Fruit fly (Drosophila melanogaster) whole organism, wandering third instar larva: ENCODE results near the gene CG15283.

Experiments used
- Abd-B ChIP-seq: fragments of >200 bp; optimal IDR thresholded peaks from 2 replicates; lab custom pipeline; 2017; ENCODE audit warnings: missing biosample characterization, missing genetic modification characterization
- CG9705 ChIP-seq: fragments of 200-800 bp; sonication (Bioruptor generic); optimal IDR thresholded peaks from 2 replicates; lab custom pipeline; 2018; ENCODE audit warnings: missing biosample characterization, mild to moderate bottlenecking, missing genetic modification characterization
- CrebA ChIP-seq: fragments of 200-800 bp; sonication (Bioruptor generic); optimal IDR thresholded peaks from 2 replicates; lab custom pipeline; 2016; ENCODE audit warnings: missing biosample characterization, mild to moderate bottlenecking, missing genetic modification characterization, borderline replicate concordance
- Dif ChIP-seq: fragments of 200-275, 200-300 bp; sonication (Bioruptor generic); optimal IDR thresholded peaks from 2 replicates; lab custom pipeline; 2018; ENCODE audit warnings: missing biosample characterization, missing genetic modification characterization; ENCODE audit not compliant: partially characterized antibody
- GATAd ChIP-seq: sonication (Bioruptor generic); optimal IDR thresholded peaks from 2 replicates; lab custom pipeline; 2016; ENCODE audit warnings: missing biosample characterization, missing genetic modification characterization
- HLH106 ChIP-seq: fragments of 200-800 bp; optimal IDR thresholded peaks from 3 replicates; lab custom pipeline; 2019; ENCODE audit warnings: missing biosample characterization, mild to moderate bottlenecking, missing genetic modification characterization, moderate library complexity
- Hnf4 ChIP-seq: fragments of 200-800 bp; sonication (Bioruptor generic); optimal IDR thresholded peaks from 2 replicates; lab custom pipeline; 2016; ENCODE audit warnings: missing biosample characterization, mild to moderate bottlenecking, missing genetic modification characterization
- Hr78 ChIP-seq: fragments of >200 bp; optimal IDR thresholded peaks from 2 replicates; lab custom pipeline; 2017; ENCODE audit warnings: missing biosample characterization, missing genetic modification characterization
- Hr83 ChIP-seq: fragments of 200-300 bp; sonication (Bioruptor generic); optimal IDR thresholded peaks from 2 replicates; lab custom pipeline; 2016; ENCODE audit warnings: missing biosample characterization, mild to moderate bottlenecking, missing genetic modification characterization, moderate library complexity; ENCODE audit not compliant: poor library complexity, severe bottlenecking
- Jra ChIP-seq: sonication (Bioruptor generic); optimal IDR thresholded peaks from 2 replicates; lab custom pipeline; 2016; ENCODE audit warnings: missing biosample characterization, missing genetic modification characterization
- Mio ChIP-seq: sonication (Bioruptor generic); optimal IDR thresholded peaks from 2 replicates; lab custom pipeline; 2016; ENCODE audit warnings: missing biosample characterization, missing genetic modification characterization
- Myc ChIP-seq: fragments of >200 bp; optimal IDR thresholded peaks from 2 replicates; lab custom pipeline; 2017
- N ChIP-seq: fragments of >200 bp; optimal IDR thresholded peaks from 2 replicates; lab custom pipeline; 2018; ENCODE audit warnings: missing biosample characterization, missing external identifiers, missing genetic modification characterization
- OdsH ChIP-seq: fragments of 200-800 bp; sonication (Bioruptor generic); optimal IDR thresholded peaks from 2 replicates; lab custom pipeline; 2016; ENCODE audit warnings: missing biosample characterization, mild to moderate bottlenecking, missing genetic modification characterization
- Rel ChIP-seq, 2 experiments: fragments of 200-800 bp; sonication (Bioruptor generic) in 1 of 2; optimal IDR thresholded peaks; 2 replicates in 1 of 2; 3 replicates in 1 of 2; lab custom pipeline; 2016 to 2019; ENCODE audit warnings: mild to moderate bottlenecking in 2 of 2, missing biosample characterization in 2 of 2, missing genetic modification characterization in 2 of 2, moderate library complexity in 1 of 2
- Vsx2 ChIP-seq: fragments of 200-300, 225-300 bp; sonication (Bioruptor generic); optimal IDR thresholded peaks from 2 replicates; lab custom pipeline; 2018; ENCODE audit warnings: missing biosample characterization, missing genetic modification characterization; ENCODE audit not compliant: partially characterized antibody
- br ChIP-seq: fragments of 200-800 bp; sonication (Bioruptor generic); optimal IDR thresholded peaks from 2 replicates; lab custom pipeline; 2016; ENCODE audit warnings: missing biosample characterization, missing genetic modification characterization
- brk ChIP-seq: fragments of 200-800 bp; sonication (Bioruptor generic); optimal IDR thresholded peaks from 2 replicates; lab custom pipeline; 2016; ENCODE audit warnings: missing biosample characterization, mild to moderate bottlenecking, missing genetic modification characterization
- dl ChIP-seq, 2 experiments: fragments of 175-275, 200-275 bp in 1 of 2; fragments of 200-275 bp in 1 of 2; sonication (Bioruptor generic); optimal IDR thresholded peaks; lab custom pipeline; 2018; ENCODE audit warnings: mild to moderate bottlenecking in 2 of 2, missing biosample characterization in 2 of 2, missing genetic modification characterization in 2 of 2, moderate library complexity in 2 of 2; ENCODE audit not compliant: partially characterized antibody in 2 of 2, insufficient read depth in 1 of 2
- dsf ChIP-seq: sonication (Bioruptor generic); optimal IDR thresholded peaks from 2 replicates; lab custom pipeline; 2016; ENCODE audit warnings: missing biosample characterization, missing genetic modification characterization, borderline replicate concordance
- ey ChIP-seq: fragments of 200-800 bp; sonication (Bioruptor generic); optimal IDR thresholded peaks from 2 replicates; lab custom pipeline; 2016; ENCODE audit warnings: missing biosample characterization, missing genetic modification characterization
- fru ChIP-seq: fragments of 200-800 bp; sonication (Bioruptor generic); optimal IDR thresholded peaks from 3 replicates; lab custom pipeline; 2016; ENCODE audit warnings: missing biosample characterization, mild to moderate bottlenecking, missing genetic modification characterization
- h ChIP-seq: fragments of 200-800 bp; sonication (Bioruptor generic); optimal IDR thresholded peaks from 3 replicates; lab custom pipeline; 2016; ENCODE audit warnings: missing biosample characterization, mild to moderate bottlenecking, missing genetic modification characterization
- jim ChIP-seq: fragments of 175-275, 200-325 bp; sonication (Bioruptor generic); optimal IDR thresholded peaks from 2 replicates; lab custom pipeline; 2016; ENCODE audit warnings: missing biosample characterization, mild to moderate bottlenecking, missing genetic modification characterization
- lola ChIP-seq: fragments of >200 bp; optimal IDR thresholded peaks from 2 replicates; lab custom pipeline; 2017; ENCODE audit warnings: missing biosample characterization, missing genetic modification characterization
- rgr ChIP-seq: fragments of 200-800 bp; sonication (Bioruptor generic); optimal IDR thresholded peaks from 3 replicates; lab custom pipeline; 2016; ENCODE audit warnings: missing biosample characterization, mild to moderate bottlenecking, missing genetic modification characterization
- sage ChIP-seq: fragments of 200-800 bp; sonication (Bioruptor generic); optimal IDR thresholded peaks from 2 replicates; lab custom pipeline; 2016; ENCODE audit warnings: missing biosample characterization, mild to moderate bottlenecking, missing genetic modification characterization
- tai ChIP-seq: sonication (Bioruptor generic); optimal IDR thresholded peaks from 2 replicates; lab custom pipeline; 2016; ENCODE audit warnings: missing biosample characterization, missing genetic modification characterization
- woc ChIP-seq: sonication (Bioruptor generic); optimal IDR thresholded peaks from 2 replicates; lab custom pipeline; 2016; ENCODE audit warnings: missing biosample characterization, mild to moderate bottlenecking, missing genetic modification characterization

Gene CG15283

DNA sequence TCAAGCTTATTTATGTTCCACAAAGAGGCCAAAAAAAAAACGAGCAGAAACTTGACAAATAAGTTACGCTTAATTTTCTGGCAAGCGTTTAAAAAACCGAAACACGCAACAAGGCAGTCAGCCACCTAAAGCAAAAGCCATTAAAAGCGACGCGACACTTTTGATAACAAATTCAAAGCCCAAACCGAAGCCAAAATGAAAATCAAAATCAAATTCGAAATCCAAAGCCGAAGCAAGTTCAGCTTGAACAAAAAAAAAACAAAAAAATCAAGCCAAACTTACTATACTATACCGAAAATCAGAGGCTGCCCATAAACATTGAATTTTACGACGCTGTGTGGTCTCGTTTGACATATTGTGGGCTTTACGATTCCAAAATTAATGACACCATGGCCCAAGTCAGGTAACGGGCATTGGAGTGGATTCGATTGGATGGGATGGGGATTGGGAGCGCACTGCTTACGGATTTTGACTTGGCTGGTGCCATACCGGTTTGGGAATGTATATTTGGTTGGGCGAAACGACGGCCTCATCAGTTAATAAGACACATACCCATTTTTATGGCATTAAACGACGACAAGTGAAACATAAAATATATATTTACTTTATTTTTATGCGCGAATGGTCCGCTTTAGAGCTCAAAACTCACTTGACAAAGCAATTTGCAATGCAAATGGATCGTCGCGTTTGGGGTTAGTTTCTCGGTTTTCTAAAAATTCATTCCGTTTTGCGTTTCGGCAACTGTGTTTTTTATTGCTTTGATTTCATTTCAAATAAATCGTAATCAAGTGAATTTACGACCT is 28.5 kb downstream of the CG15283 start:
- TF ChIP-seq dl (GFP tag; optimal IDR thresholded peaks at IDR 0.05; lab: Kevin White, UChicago; ENCODE audit: insufficient read depth in 1 of 2, partially characterized antibody in 2 of 2) (no peak), OdsH (GFP tag; lab: Kevin White, UChicago) (no peak), Mio (no peak), Rel (GFP tag; optimal IDR thresholded peaks at IDR 0.05; lab: Kevin White, UChicago) (no peak), Rel (tag; optimal IDR thresholded peaks at IDR 0.05; lab: Kevin White, UChicago) (no peak), Jra (GFP tag; lab: Kevin White, UChicago) (no peak), h (GFP tag; lab: Kevin White, UChicago) (no peak), woc (GFP tag; lab: Kevin White, UChicago) (no peak), N (no peak), br (no peak), Vsx2 (no peak), tai (GFP tag; lab: Kevin White, UChicago) (no peak), dsf (no peak), GATAd (GFP tag; lab: Kevin White, UChicago) (no peak), fru (GFP tag; lab: Kevin White, UChicago) (no peak), Myc (lab: Kevin White, UChicago) (no peak), HLH106 (tag; lab: Kevin White, UChicago) (no peak), Hr78 (no peak), jim (no peak)

DNA sequence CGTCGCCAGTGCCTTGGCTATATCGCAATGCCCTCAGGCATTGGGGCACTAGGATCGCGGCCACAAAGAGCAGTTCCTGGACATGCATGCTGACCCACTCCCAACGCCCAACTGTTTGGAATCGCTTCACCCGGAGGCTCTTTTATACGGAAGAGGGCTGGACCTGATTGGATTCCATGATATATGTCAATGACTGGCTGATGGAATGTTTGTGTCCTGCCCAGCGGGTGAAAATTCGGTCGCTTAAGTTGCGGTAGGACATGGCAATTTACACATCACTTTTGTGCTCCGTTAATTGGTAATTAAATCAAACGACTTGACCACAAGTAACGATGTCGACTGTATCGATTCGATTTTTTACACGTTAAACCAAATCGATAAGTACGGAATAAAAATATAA is 33.5 kb downstream of the CG15283 start, which contains the start of gene Pburs:
Gene Pburs, minus strand, starts transcription at position 101 of the 400 bp plus-strand sequence.
- TF ChIP-seq CrebA (GFP tag; lab: Kevin White, UChicago) (no peak), Dif (no peak), Abd-B (GFP tag; lab: Kevin White, UChicago) (no peak), h (GFP tag; lab: Kevin White, UChicago) (no peak), brk (GFP tag; lab: Kevin White, UChicago) (no peak), Hr83 (GFP tag; lab: Kevin White, UChicago) (no peak)

DNA sequence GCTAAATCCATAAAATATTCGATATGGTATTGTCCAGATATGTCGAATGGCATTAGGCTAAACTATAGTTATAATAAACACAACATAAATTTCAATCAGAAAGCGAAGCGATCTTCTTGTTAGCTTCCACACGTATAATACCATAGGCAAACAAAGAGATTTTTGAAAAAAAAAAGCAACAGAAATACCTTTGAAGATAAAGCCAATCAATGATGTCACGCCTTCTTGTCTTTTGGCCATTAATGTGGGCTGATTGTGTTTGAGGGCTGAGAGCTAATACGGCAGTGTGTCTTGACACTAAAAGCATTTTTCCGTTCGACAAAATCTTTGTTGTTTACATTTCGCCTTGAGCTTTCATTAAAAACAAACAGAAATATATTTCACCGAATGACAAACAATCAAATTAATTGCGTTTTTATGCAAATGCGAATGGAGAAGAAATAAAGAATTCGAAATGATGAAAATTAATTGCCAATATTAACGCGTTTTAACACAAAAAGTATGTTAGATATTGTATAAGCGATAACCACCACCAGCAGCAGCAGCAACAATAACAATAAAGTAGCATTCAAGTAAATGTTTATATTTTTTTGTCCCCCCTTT is 36.3 kb downstream of the CG15283 start:
- TF ChIP-seq ey (GFP tag; lab: Kevin White, UChicago), result no peak
- no peak for TF ChIP-seq Vsx2
- TF ChIP-seq CrebA (GFP tag; lab: Kevin White, UChicago), result no peak
- no peak for TF ChIP-seq Myc (lab: Kevin White, UChicago)
- no peak for TF ChIP-seq Hnf4 (GFP tag; lab: Kevin White, UChicago)
- TF ChIP-seq GATAd (GFP tag; lab: Kevin White, UChicago), result no peak
- TF ChIP-seq dsf, result no peak
- no peak for TF ChIP-seq fru (GFP tag; lab: Kevin White, UChicago)

DNA sequence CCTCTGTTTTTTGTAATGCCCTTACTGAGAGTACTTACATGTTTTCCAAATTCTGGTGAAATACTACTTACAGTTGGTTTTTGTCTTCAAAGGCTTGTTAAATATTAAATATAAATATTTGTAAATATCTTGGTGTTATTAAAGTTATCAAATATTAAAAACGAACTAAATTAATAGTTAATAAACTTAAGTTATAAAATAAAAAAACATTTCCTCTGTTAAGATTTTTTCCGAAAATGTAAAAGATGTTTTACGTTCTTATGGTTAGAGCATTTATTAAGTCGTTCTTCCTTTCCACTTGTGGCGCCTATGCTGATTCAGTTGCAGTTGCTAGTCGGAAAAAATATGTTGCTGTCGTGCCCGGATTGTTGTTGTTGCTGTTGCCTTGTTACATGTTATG is 37.3 kb downstream of the CG15283 start:
- no peak for TF ChIP-seq lola (GFP tag; lab: Kevin White, UChicago)
- TF ChIP-seq Jra (GFP tag; lab: Kevin White, UChicago), result no peak
- no peak for TF ChIP-seq jim
- TF ChIP-seq brk (GFP tag; lab: Kevin White, UChicago), result no peak
- TF ChIP-seq ey (GFP tag; lab: Kevin White, UChicago), result no peak
- TF ChIP-seq N, result no peak
- TF ChIP-seq fru (GFP tag; lab: Kevin White, UChicago), result no peak
- no peak for TF ChIP-seq sage (GFP tag; lab: Kevin White, UChicago)
- no peak for TF ChIP-seq HLH106 (tag; lab: Kevin White, UChicago)
- TF ChIP-seq CG9705 (GFP tag; lab: Kevin White, UChicago), result no peak
- TF ChIP-seq, all 38 proteins: peak for 0

DNA sequence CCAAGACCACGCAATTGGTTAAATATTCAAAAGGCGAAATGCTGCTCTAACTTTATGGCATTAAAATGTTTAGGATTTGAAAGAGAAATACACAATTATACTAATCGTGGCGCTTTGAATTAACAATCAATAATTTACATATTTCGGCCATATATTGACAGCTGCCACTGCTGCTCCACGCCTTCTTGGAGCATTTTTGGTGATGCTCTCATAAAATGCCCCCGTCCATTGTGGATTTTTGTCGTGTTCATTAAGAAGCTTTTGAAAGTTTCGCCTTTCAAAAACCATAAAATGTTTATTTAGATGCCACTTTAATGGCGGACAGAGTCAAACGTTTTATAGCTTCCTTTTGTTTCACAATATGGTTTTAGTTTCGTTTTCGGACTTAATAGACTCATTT is 39.6 kb downstream of the CG15283 start:
- no peak for TF ChIP-seq Myc (lab: Kevin White, UChicago)
- no peak for TF ChIP-seq sage (GFP tag; lab: Kevin White, UChicago)
- no peak for TF ChIP-seq rgr (GFP tag; lab: Kevin White, UChicago)
- no peak for TF ChIP-seq jim
- TF ChIP-seq h (GFP tag; lab: Kevin White, UChicago), result no peak
